Fruit fly (Drosophila melanogaster) whole organism, embryonic: ENCODE measurements around the gene CG2712.

Experiments
- B-H2 ChIP-seq: fragments of 200-800 bp; sonication (Bioruptor generic); optimal IDR thresholded peaks from 2 replicates; lab custom pipeline; 2018; ENCODE audit warnings: missing biosample characterization, mild to moderate bottlenecking, missing genetic modification characterization
- CG10209 ChIP-seq: fragments of 200-800 bp; sonication (Bioruptor generic); optimal IDR thresholded peaks from 3 replicates; lab custom pipeline; 2017; ENCODE audit warnings: missing biosample characterization, mild to moderate bottlenecking, missing genetic modification characterization, missing genetic modification reagents
- CG11560 ChIP-seq: fragments of 200-800 bp; sonication (Bioruptor generic); IDR thresholded peaks from 3 replicates; pipeline ENCODE4 v1.3.6; 2022; ENCODE audit warnings: missing biosample characterization, missing genetic modification characterization
- CG12104 ChIP-seq: fragments of 200-800 bp; sonication (Bioruptor generic); optimal IDR thresholded peaks from 3 replicates; lab custom pipeline; 2016; ENCODE audit warnings: missing biosample characterization, missing genetic modification characterization
- CG12299 ChIP-seq: fragments of 200-800 bp; sonication (Bioruptor generic); optimal IDR thresholded peaks from 2 replicates; lab custom pipeline; 2018; ENCODE audit warnings: missing biosample characterization, mild to moderate bottlenecking, missing genetic modification characterization
- CG13624 ChIP-seq: fragments of 200-800 bp; sonication (Bioruptor generic); optimal IDR thresholded peaks from 2 replicates; lab custom pipeline; 2016; ENCODE audit warnings: missing biosample characterization, missing genetic modification characterization
- CG1529 ChIP-seq: fragments of 200-800 bp; sonication (Bioruptor generic); optimal IDR thresholded peaks from 3 replicates; lab custom pipeline; 2018; ENCODE audit warnings: missing biosample characterization, missing genetic modification characterization
- CG15601 ChIP-seq: fragments of 200-800 bp; sonication (Bioruptor generic); optimal IDR thresholded peaks from 3 replicates; lab custom pipeline; 2019; ENCODE audit warnings: missing biosample characterization, mild to moderate bottlenecking, missing genetic modification characterization, moderate library complexity
- CG18599 ChIP-seq: fragments of 200-800 bp; sonication (Bioruptor generic); optimal IDR thresholded peaks from 3 replicates; lab custom pipeline; 2017; ENCODE audit warnings: missing biosample characterization, missing genetic modification characterization, mild to moderate bottlenecking, moderate library complexity, missing genetic modification reagents
- CG2889 ChIP-seq: fragments of 200-800 bp; sonication (Bioruptor generic); IDR thresholded peaks from 3 replicates; pipeline ENCODE4 v1.3.6; 2022; ENCODE audit warnings: missing biosample characterization, missing genetic modification characterization
- CG3163 ChIP-seq: fragments of 200-800 bp; sonication (Bioruptor generic); optimal IDR thresholded peaks from 3 replicates; lab custom pipeline; 2016; ENCODE audit warnings: missing biosample characterization, missing genetic modification characterization
- CG33557 ChIP-seq: fragments of 200-800 bp; sonication (Bioruptor generic); optimal IDR thresholded peaks from 2 replicates; lab custom pipeline; 2019; ENCODE audit warnings: missing biosample characterization, mild to moderate bottlenecking, missing genetic modification characterization, moderate library complexity
- CG4328 ChIP-seq: fragments of 200-800 bp; sonication (Bioruptor generic); optimal IDR thresholded peaks from 3 replicates; lab custom pipeline; 2017; ENCODE audit warnings: missing biosample characterization, missing genetic modification reagents, missing genetic modification characterization
- CG4360 ChIP-seq: fragments of 200-800 bp; sonication (Bioruptor generic); IDR thresholded peaks from 2 replicates; pipeline ENCODE4 v1.3.6; 2022; ENCODE audit warnings: missing biosample characterization, missing genetic modification characterization
- CG43689 ChIP-seq: fragments of 200-800 bp; sonication (Bioruptor generic); IDR thresholded peaks from 2 replicates; pipeline ENCODE4 v1.3.6; 2022; ENCODE audit warnings: missing biosample characterization, missing genetic modification characterization
- CG7372 ChIP-seq: fragments of 200-800 bp; sonication (Bioruptor generic); IDR thresholded peaks from 2 replicates; pipeline ENCODE4 v1.3.6; 2022; ENCODE audit warnings: missing biosample characterization, missing genetic modification characterization
- CG8089 ChIP-seq: fragments of 200-800 bp; sonication (Bioruptor generic); optimal IDR thresholded peaks from 3 replicates; lab custom pipeline; 2016; ENCODE audit warnings: missing biosample characterization, missing genetic modification characterization
- CG9215 ChIP-seq: fragments of 200-800 bp; sonication (Bioruptor generic); IDR thresholded peaks from 2 replicates; pipeline ENCODE4 v1.3.6; 2022; ENCODE audit warnings: missing biosample characterization, missing genetic modification characterization
- Dll ChIP-seq: fragments of 200-800 bp; sonication (Bioruptor generic); IDR thresholded peaks from 4 replicates; pipeline ENCODE4 v1.3.6; 2022; ENCODE audit warnings: missing biosample characterization, missing genetic modification characterization; ENCODE audit not compliant: partially characterized antibody
- ERR ChIP-seq: fragments of 200-800 bp; sonication (Bioruptor generic); optimal IDR thresholded peaks from 2 replicates; lab custom pipeline; 2016; ENCODE audit warnings: missing biosample characterization, missing genetic modification characterization
- GATAe ChIP-seq: fragments of 200-800 bp; sonication (Bioruptor generic); conservative IDR thresholded peaks from 2 replicates; pipeline ENCODE4 v1.3.6; 2022; ENCODE audit warnings: missing biosample characterization, missing genetic modification characterization
- HLHmδ ChIP-seq: fragments of 200-800 bp; sonication (Bioruptor generic); optimal IDR thresholded peaks from 2 replicates; lab custom pipeline; 2018; ENCODE audit warnings: missing biosample characterization, mild to moderate bottlenecking, missing genetic modification characterization, moderate library complexity
- Hmx ChIP-seq: fragments of 200-800 bp; sonication (Bioruptor generic); optimal IDR thresholded peaks from 2 replicates; lab custom pipeline; 2016; ENCODE audit warnings: missing biosample characterization, missing genetic modification characterization
- Mad ChIP-seq: fragments of 200-800 bp; sonication (Bioruptor generic); optimal IDR thresholded peaks from 2 replicates; lab custom pipeline; 2016; ENCODE audit warnings: missing biosample characterization, missing genetic modification characterization
- NFAT ChIP-seq: fragments of 200-800 bp; sonication (Bioruptor generic); IDR thresholded peaks from 2 replicates; pipeline ENCODE4 v1.3.6; 2022; ENCODE audit warnings: missing biosample characterization, missing genetic modification characterization
- Nf-YB ChIP-seq: fragments of 200-800 bp; sonication (Bioruptor generic); optimal IDR thresholded peaks from 3 replicates; lab custom pipeline; 2019; ENCODE audit warnings: missing biosample characterization, mild to moderate bottlenecking, missing genetic modification characterization, moderate library complexity
- Stat92E ChIP-seq, 3 experiments: fragments of >200 bp in 2 of 3; fragments of 200-800 bp in 1 of 3; sonication (Bioruptor generic) in 1 of 3; optimal IDR thresholded peaks; 2 replicates each; lab custom pipeline; 2017 to 2019; ENCODE audit warnings: missing biosample characterization in 3 of 3, missing genetic modification characterization in 3 of 3, mild to moderate bottlenecking in 1 of 3, moderate library complexity in 1 of 3
- ap ChIP-seq: fragments of 200-800 bp; sonication (Bioruptor generic); IDR thresholded peaks from 2 replicates; pipeline ENCODE4 v1.3.6; 2022; ENCODE audit warnings: missing biosample characterization, missing genetic modification characterization
- ash1 ChIP-seq: fragments of 200-800 bp; sonication (Bioruptor generic); optimal IDR thresholded peaks from 2 replicates; lab custom pipeline; 2018; ENCODE audit warnings: missing biosample characterization, mild to moderate bottlenecking, missing genetic modification characterization
- bowl ChIP-seq: fragments of 200-800 bp; sonication (Bioruptor generic); IDR thresholded peaks from 2 replicates; pipeline ENCODE4 v1.3.6; 2022; ENCODE audit warnings: missing biosample characterization, missing genetic modification characterization
- caup ChIP-seq: fragments of 200-800 bp; sonication (Bioruptor generic); optimal IDR thresholded peaks from 3 replicates; lab custom pipeline; 2017; ENCODE audit warnings: missing biosample characterization, mild to moderate bottlenecking, missing genetic modification characterization, moderate library complexity; ENCODE audit not compliant: severe bottlenecking
- crc ChIP-seq: fragments of 200-800 bp; sonication (Bioruptor generic); optimal IDR thresholded peaks from 2 replicates; lab custom pipeline; 2016; ENCODE audit warnings: missing biosample characterization, missing genetic modification characterization
- crp ChIP-seq, 2 experiments: fragments of 200-800 bp; sonication (Bioruptor generic); optimal IDR thresholded peaks; 2 replicates in 1 of 2; 3 replicates in 1 of 2; lab custom pipeline; 2017; ENCODE audit warnings: missing biosample characterization in 2 of 2, missing genetic modification characterization in 2 of 2, mild to moderate bottlenecking in 1 of 2, moderate library complexity in 1 of 2
- dmrt11E ChIP-seq: fragments of 200-800 bp; sonication (Bioruptor generic); optimal IDR thresholded peaks from 3 replicates; lab custom pipeline; 2018; ENCODE audit warnings: missing biosample characterization, mild to moderate bottlenecking, missing genetic modification characterization, moderate library complexity
- fd64A ChIP-seq: fragments of 200-800 bp; sonication (Bioruptor generic); optimal IDR thresholded peaks from 3 replicates; lab custom pipeline; 2018; ENCODE audit warnings: missing biosample characterization, mild to moderate bottlenecking, missing genetic modification characterization
- fru ChIP-seq: fragments of >200 bp; optimal IDR thresholded peaks from 2 replicates; lab custom pipeline; 2017
- lbe ChIP-seq: fragments of 200-800 bp; sonication (Bioruptor generic); optimal IDR thresholded peaks from 2 replicates; lab custom pipeline; 2016; ENCODE audit warnings: missing biosample characterization, mild to moderate bottlenecking, missing genetic modification characterization
- lmd ChIP-seq: fragments of 200-800 bp; sonication (Bioruptor generic); IDR thresholded peaks from 2 replicates; pipeline ENCODE4 v1.3.6; 2022; ENCODE audit warnings: missing biosample characterization, missing genetic modification characterization
- onecut ChIP-seq: fragments of 200-800 bp; sonication (Bioruptor generic); IDR thresholded peaks from 2 replicates; pipeline ENCODE4 v1.3.6; 2022; ENCODE audit warnings: missing biosample characterization, missing genetic modification characterization
- phol ChIP-seq: fragments of 200-800 bp; sonication (Bioruptor generic); optimal IDR thresholded peaks from 3 replicates; lab custom pipeline; 2018; ENCODE audit warnings: missing biosample characterization, mild to moderate bottlenecking, missing genetic modification characterization, moderate library complexity
- pzg ChIP-seq: fragments of 200-800 bp; sonication (Bioruptor generic); optimal IDR thresholded peaks from 3 replicates; lab custom pipeline; 2018; ENCODE audit warnings: missing biosample characterization, mild to moderate bottlenecking, missing genetic modification characterization, moderate library complexity
- row ChIP-seq: fragments of 200-800 bp; sonication (Bioruptor generic); IDR thresholded peaks from 3 replicates; pipeline ENCODE4 v1.3.6; 2022; ENCODE audit warnings: missing biosample characterization, missing genetic modification characterization
- sima ChIP-seq: fragments of 200-800 bp; sonication (Bioruptor generic); optimal IDR thresholded peaks from 2 replicates; lab custom pipeline; 2016; ENCODE audit warnings: missing biosample characterization, missing genetic modification characterization
- so ChIP-seq: fragments of 200-800 bp; sonication (Bioruptor generic); IDR thresholded peaks from 3 replicates; pipeline ENCODE4 v1.3.6; 2022; ENCODE audit warnings: missing biosample characterization, missing genetic modification characterization
- ssp ChIP-seq: fragments of 200-800 bp; sonication (Bioruptor generic); IDR thresholded peaks from 2 replicates; pipeline ENCODE4 v1.3.6; 2022; ENCODE audit warnings: missing biosample characterization, missing genetic modification characterization
- stc ChIP-seq: fragments of 200-800 bp; sonication (Bioruptor generic); IDR thresholded peaks from 2 replicates; pipeline ENCODE4 v1.3.6; 2022; ENCODE audit warnings: missing biosample characterization, missing genetic modification characterization
- tio ChIP-seq: fragments of 200-800 bp; sonication (Bioruptor generic); optimal IDR thresholded peaks from 2 replicates; lab custom pipeline; 2017; ENCODE audit warnings: missing biosample characterization, missing genetic modification characterization, inconsistent platforms
- trem ChIP-seq: fragments of 200-800 bp; optimal IDR thresholded peaks from 3 replicates; lab custom pipeline; 2019; ENCODE audit warnings: missing biosample characterization, mild to moderate bottlenecking, missing genetic modification characterization, moderate library complexity
- trh ChIP-seq: fragments of 200-800 bp; sonication (Bioruptor generic); optimal IDR thresholded peaks from 2 replicates; lab custom pipeline; 2016; ENCODE audit warnings: missing biosample characterization, missing genetic modification characterization
- z ChIP-seq: fragments of 200-800 bp; sonication (Bioruptor generic); IDR thresholded peaks from 3 replicates; pipeline ENCODE4 v1.3.6; 2022; ENCODE audit warnings: missing biosample characterization, missing genetic modification characterization
- zfh1 ChIP-seq: fragments of 200-800 bp; sonication (Bioruptor generic); IDR thresholded peaks from 3 replicates; pipeline ENCODE4 v1.3.6; 2022; ENCODE audit warnings: missing biosample characterization, missing genetic modification characterization

Gene CG2712

DNA sequence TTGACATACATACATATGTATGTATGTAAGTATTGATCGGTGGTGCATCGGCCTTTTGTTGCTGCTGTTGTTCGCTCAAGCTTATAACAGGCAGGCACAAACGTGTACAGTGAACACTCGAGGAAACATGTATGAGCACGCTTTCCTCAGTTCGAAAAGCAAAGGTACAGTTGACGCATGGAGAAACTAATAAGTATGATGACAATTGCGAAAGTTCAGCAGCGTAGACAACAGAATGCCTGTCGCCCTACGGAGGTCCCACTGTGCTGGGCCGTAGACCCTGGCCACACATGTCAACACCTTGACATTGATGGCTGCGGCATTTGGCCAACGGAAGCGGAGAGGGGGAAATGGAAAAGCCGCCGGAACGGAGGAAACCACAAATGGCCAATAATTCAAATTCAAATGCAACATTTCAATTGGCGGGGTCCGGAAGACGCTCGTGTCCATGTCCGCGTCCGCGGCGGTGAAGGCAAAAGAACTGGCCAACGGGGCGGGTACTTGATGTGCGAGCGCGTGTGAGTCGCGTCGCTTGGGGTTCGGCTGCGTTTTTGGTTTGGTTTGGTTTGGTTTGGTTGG is 24.0 kb upstream of the CG2712 start, which contains the start of gene CG2681 (continued):
- TF ChIP-seq lmd (GFP tag; lab: Robert Waterston, UW) (peak; percentile 71), CG13624 (peak; percentile 20), CG4328 (GFP tag; lab: Kevin White, UChicago) (no peak), CG11560 (tag; lab: Robert Waterston, UW) (0 out of 3 replicates have a peak, but pooled peaks have one; percentile 37), CG8089 (GFP tag; lab: Kevin White, UChicago) (no peak), CG12299 (tag; lab: Kevin White, UChicago) (no peak), onecut (no peak), ap (GFP tag; lab: Robert Waterston, UW) (no peak), zfh1 (GFP tag; lab: Robert Waterston, UW) (peak; percentile 76), bowl (GFP tag; lab: Robert Waterston, UW) (no peak), fd64A (GFP tag; lab: Kevin White, UChicago) (no peak), tio (GFP tag; lab: Kevin White, UChicago) (no peak), HLHmδ (no peak), z (GFP tag; lab: Robert Waterston, UW) (no peak), lbe (GFP tag; lab: Kevin White, UChicago) (no peak), so (GFP tag; lab: Robert Waterston, UW) (no peak), crc (GFP tag; lab: Kevin White, UChicago) (no peak), row (peak; percentile 66), pzg (GFP tag; lab: Kevin White, UChicago) (no peak), GATAe (GFP tag; lab: Robert Waterston, UW) (no peak), trem (no peak), Dll (GFP tag; lab: Robert Waterston, UW) (no peak), B-H2 (GFP tag; lab: Kevin White, UChicago) (no peak), Nf-YB (GFP tag; lab: Kevin White, UChicago) (no peak), sima (no peak), trh (GFP tag; lab: Kevin White, UChicago) (no peak), CG15601 (tag; lab: Kevin White, UChicago) (no peak), Mad (GFP tag; lab: Kevin White, UChicago) (no peak), fru (lab: Kevin White, UChicago) (no peak), CG18599 (GFP tag; lab: Kevin White, UChicago) (no peak), Stat92E (GFP tag; optimal IDR thresholded peaks at IDR 0.05; lab: Kevin White, UChicago) (no peak), phol (tag; lab: Kevin White, UChicago) (no peak), CG33557 (GFP tag; lab: Kevin White, UChicago) (no peak), CG9215 (peak; percentile 41; the same call in 1 of the 2 replicates), CG10209 (GFP tag; lab: Kevin White, UChicago) (no peak), CG2889 (GFP tag; lab: Robert Waterston, UW) (0 out of 3 replicates have a peak, but pooled peaks have one; percentile 48), ash1 (GFP tag; lab: Kevin White, UChicago) (no peak), CG7372 (GFP tag; lab: Robert Waterston, UW) (peak; percentile 29; the same call in 1 of the 2 replicates), ssp (0 out of 2 replicates have a peak, but pooled peaks have one; percentile 15), dmrt11E (tag; lab: Kevin White, UChicago) (no peak), crp (GFP tag; optimal IDR thresholded peaks at IDR 0.05; lab: Kevin White, UChicago) (no peak), CG4360 (no peak), NFAT (GFP tag; lab: Robert Waterston, UW) (peak; percentile 62; the same call in 1 of the 2 replicates), CG1529 (GFP tag; lab: Kevin White, UChicago) (no peak), stc (GFP tag; lab: Robert Waterston, UW) (peak; percentile 61; the same call in 1 of the 2 replicates), CG43689 (GFP tag; lab: Robert Waterston, UW) (no peak), Hmx (GFP tag; lab: Kevin White, UChicago) (no peak), CG3163 (GFP tag; lab: Kevin White, UChicago) (no peak), ERR (GFP tag; lab: Kevin White, UChicago) (no peak), caup (GFP tag; lab: Kevin White, UChicago) (no peak), CG12104 (GFP tag; lab: Kevin White, UChicago) (no peak)
